ENCODE assay signal across 1 fruit fly cellular context in the genomic region with DNA sequence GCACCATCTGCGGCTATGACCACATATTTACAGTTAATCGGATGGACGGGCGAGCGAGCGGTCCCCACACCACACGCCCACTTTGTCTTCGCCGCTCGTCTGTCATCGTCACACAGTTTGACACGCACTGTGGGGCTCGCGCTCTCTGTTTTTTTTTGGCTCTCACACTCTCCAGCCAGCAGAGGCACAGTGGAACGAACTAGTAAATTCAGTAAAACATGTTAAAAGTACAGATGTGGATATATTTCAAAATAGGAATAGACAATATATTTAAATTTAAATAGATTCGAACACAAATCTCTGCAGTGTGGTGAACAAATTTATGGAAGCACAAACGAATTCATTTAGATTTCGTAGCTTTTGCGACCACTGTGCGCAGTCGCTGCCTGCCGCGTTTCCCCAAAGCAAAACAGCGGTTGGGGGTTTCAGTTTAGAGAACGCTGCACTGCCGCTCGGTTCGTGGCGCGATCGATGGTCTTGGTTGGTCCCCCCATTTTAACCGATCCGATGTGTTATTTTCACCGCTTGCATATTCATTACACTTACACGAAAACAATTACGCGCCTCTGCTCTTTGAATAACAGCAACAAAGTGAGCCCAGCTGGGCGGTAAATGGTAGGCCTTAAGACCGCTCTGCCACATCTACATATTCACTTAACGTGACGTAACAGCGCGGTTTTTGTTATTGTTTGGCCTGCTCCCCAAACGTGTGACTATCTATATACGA.
TF ChIP-seq lines count a peak whose summit lies in the region.

No protein-coding gene starts in this region.

TF ChIP-seq in whole organism, embryonic, 481 proteins besides CTCF, POLR2A, EP300 and RAD21 (continued from another document and continues in another):
- peak; percentile 99 for TF ChIP-seq CG14014 (GFP tag; IDR thresholded peaks at IDR 0.05; lab: Robert Waterston, UW)
- TF ChIP-seq CG13296 (GFP tag; optimal IDR thresholded peaks at IDR 0.05; lab: Kevin White, UChicago): peak; percentile 99
- peak; percentile 73 for TF ChIP-seq Dll (GFP tag; IDR thresholded peaks at IDR 0.05; lab: Robert Waterston, UW; ENCODE audit: partially characterized antibody)
- TF ChIP-seq zfh1 (GFP tag; IDR thresholded peaks at IDR 0.05; lab: Robert Waterston, UW): peak; percentile 99
- TF ChIP-seq Kr (GFP tag; optimal IDR thresholded peaks at IDR 0.05; lab: Kevin White, UChicago): no peak
- peak; percentile 94 for TF ChIP-seq Poxn (GFP tag; IDR thresholded peaks at IDR 0.05; lab: Robert Waterston, UW)
- peak; percentile 98 for TF ChIP-seq vfl (GFP tag; optimal IDR thresholded peaks at IDR 0.05; lab: Kevin White, UChicago)
- TF ChIP-seq CG13424 (tag; optimal IDR thresholded peaks at IDR 0.05; lab: Kevin White, UChicago): peak; percentile 98
- peak; percentile 92 for TF ChIP-seq CG8089 (GFP tag; optimal IDR thresholded peaks at IDR 0.05; lab: Kevin White, UChicago)
- TF ChIP-seq CoRest (tag; optimal IDR thresholded peaks at IDR 0.05; lab: Kevin White, UChicago): peak; percentile 98
- peak; percentile 99 for TF ChIP-seq CG32767 (GFP tag; IDR thresholded peaks at IDR 0.05; lab: Robert Waterston, UW)
- peak; percentile 68 for TF ChIP-seq CG9797 (GFP tag; optimal IDR thresholded peaks at IDR 0.05; lab: Kevin White, UChicago)
- peak; percentile 98 for TF ChIP-seq CG6683 (GFP tag; optimal IDR thresholded peaks at IDR 0.05; lab: Kevin White, UChicago)
- peak; percentile 98 for TF ChIP-seq CG13894 (tag; optimal IDR thresholded peaks at IDR 0.05; lab: Kevin White, UChicago)
- TF ChIP-seq CG3281 (GFP tag; optimal IDR thresholded peaks at IDR 0.05; lab: Kevin White, UChicago): peak; percentile 99
- peak; percentile 99 for TF ChIP-seq HmgZ (tag; optimal IDR thresholded peaks at IDR 0.05; lab: Kevin White, UChicago)
- peak; percentile 66; the same call in 2 of the 3 replicates for TF ChIP-seq Doc3 (GFP tag; IDR thresholded peaks at IDR 0.05; lab: Robert Waterston, UW; ENCODE audit: partially characterized antibody)
- TF ChIP-seq CG43689 (GFP tag; IDR thresholded peaks at IDR 0.05; lab: Robert Waterston, UW): peak; percentile 95
- TF ChIP-seq nerfin-2 (GFP tag; IDR thresholded peaks at IDR 0.05; lab: Robert Waterston, UW; ENCODE audit: partially characterized antibody): peak; percentile 80
- TF ChIP-seq br (optimal IDR thresholded peaks at IDR 0.05; lab: Kevin White, UChicago): no peak
- TF ChIP-seq kni (GFP tag; optimal IDR thresholded peaks at IDR 0.05; lab: Kevin White, UChicago): peak; percentile 84
- peak; percentile 96 for TF ChIP-seq CG13123 (GFP tag; optimal IDR thresholded peaks at IDR 0.05; lab: Kevin White, UChicago)
- TF ChIP-seq tup (GFP tag; optimal IDR thresholded peaks at IDR 0.05; lab: Kevin White, UChicago): peak; percentile 97
- TF ChIP-seq CG12071 (GFP tag; optimal IDR thresholded peaks at IDR 0.05; lab: Kevin White, UChicago): peak; percentile 99
- TF ChIP-seq CG30431 (GFP tag; optimal IDR thresholded peaks at IDR 0.05; lab: Kevin White, UChicago): peak; percentile 97
- TF ChIP-seq Xrp1 (GFP tag; IDR thresholded peaks at IDR 0.05; lab: Robert Waterston, UW): peak; percentile 99
- TF ChIP-seq CG10274 (GFP tag; optimal IDR thresholded peaks at IDR 0.05; lab: Kevin White, UChicago): peak; percentile 93
- TF ChIP-seq CG12236 (GFP tag; optimal IDR thresholded peaks at IDR 0.05; lab: Kevin White, UChicago): peak; percentile 88
- TF ChIP-seq CG17385 (GFP tag; optimal IDR thresholded peaks at IDR 0.05; lab: Kevin White, UChicago): peak; percentile 97
- TF ChIP-seq Gug (GFP tag; IDR thresholded peaks at IDR 0.05; lab: Robert Waterston, UW): peak; percentile 97
- peak; percentile 95 for TF ChIP-seq nom (GFP tag; optimal IDR thresholded peaks at IDR 0.05; lab: Kevin White, UChicago)
- peak; percentile 97 for TF ChIP-seq ac (GFP tag; optimal IDR thresholded peaks at IDR 0.05; lab: Kevin White, UChicago)
- peak; percentile 88 for TF ChIP-seq Nf-YB (GFP tag; optimal IDR thresholded peaks at IDR 0.05; lab: Kevin White, UChicago)
- peak; percentile 99 for TF ChIP-seq CG11695 (GFP tag; IDR thresholded peaks at IDR 0.05; lab: Robert Waterston, UW)
- TF ChIP-seq Ets97D (GFP tag; optimal IDR thresholded peaks at IDR 0.05; lab: Kevin White, UChicago): peak; percentile 91
- TF ChIP-seq Dfd (GFP tag; optimal IDR thresholded peaks at IDR 0.05; lab: Kevin White, UChicago): no peak
- TF ChIP-seq CG31224 (GFP tag; IDR thresholded peaks at IDR 0.05; lab: Robert Waterston, UW): peak; percentile 95
- peak; percentile 98 for TF ChIP-seq B-H2 (GFP tag; optimal IDR thresholded peaks at IDR 0.05; lab: Kevin White, UChicago)
- TF ChIP-seq CG1603 (tag; optimal IDR thresholded peaks at IDR 0.05; lab: Kevin White, UChicago): peak; percentile 98
- peak; percentile 97 for TF ChIP-seq HLH54F (GFP tag; optimal IDR thresholded peaks at IDR 0.05; lab: Kevin White, UChicago)
- peak; percentile 98 for TF ChIP-seq CG12299 (tag; optimal IDR thresholded peaks at IDR 0.05; lab: Kevin White, UChicago)
- peak; percentile 98 for TF ChIP-seq Hr3 (GFP tag; optimal IDR thresholded peaks at IDR 0.05; lab: Kevin White, UChicago)
- TF ChIP-seq H15 (GFP tag; IDR thresholded peaks at IDR 0.05; lab: Robert Waterston, UW): peak; percentile 98
- TF ChIP-seq trh (GFP tag; optimal IDR thresholded peaks at IDR 0.05; lab: Kevin White, UChicago): peak; percentile 95
- TF ChIP-seq CG10565 (GFP tag; optimal IDR thresholded peaks at IDR 0.05; lab: Kevin White, UChicago): peak; percentile 91
- TF ChIP-seq CG8924 (tag; optimal IDR thresholded peaks at IDR 0.05; lab: Kevin White, UChicago): peak; percentile 98
- no peak for TF ChIP-seq Hr39 (optimal IDR thresholded peaks at IDR 0.05; lab: Kevin White, UChicago)
- TF ChIP-seq CG1832 (GFP tag; optimal IDR thresholded peaks at IDR 0.05; lab: Kevin White, UChicago): no peak
- peak; percentile 99 for TF ChIP-seq CG17359 (tag; optimal IDR thresholded peaks at IDR 0.05; lab: Kevin White, UChicago)
- peak; percentile 97 for TF ChIP-seq gro (GFP tag; optimal IDR thresholded peaks at IDR 0.05; lab: Kevin White, UChicago)
- peak; percentile 12 for TF ChIP-seq gfzf (GFP tag; optimal IDR thresholded peaks at IDR 0.05; lab: Kevin White, UChicago)
- TF ChIP-seq CG10462 (GFP tag; optimal IDR thresholded peaks at IDR 0.05; lab: Kevin White, UChicago): peak; percentile 97
- TF ChIP-seq CG1024 (GFP tag; IDR thresholded peaks at IDR 0.05; lab: Robert Waterston, UW): peak; percentile 95
- peak; percentile 99 for TF ChIP-seq HHEX (GFP tag; optimal IDR thresholded peaks at IDR 0.05; lab: Kevin White, UChicago)
- TF ChIP-seq Rfx (GFP tag; IDR thresholded peaks at IDR 0.05; lab: Robert Waterston, UW): peak; percentile 99
- peak; percentile 99 for TF ChIP-seq ranshi (GFP tag; IDR thresholded peaks at IDR 0.05; lab: Robert Waterston, UW)
- TF ChIP-seq CG4820 (GFP tag; optimal IDR thresholded peaks at IDR 0.05; lab: Kevin White, UChicago): peak; percentile 97
- TF ChIP-seq z (GFP tag; IDR thresholded peaks at IDR 0.05; lab: Robert Waterston, UW): peak; percentile 78
- peak; percentile 97 for TF ChIP-seq CG7786 (GFP tag; optimal IDR thresholded peaks at IDR 0.05; lab: Kevin White, UChicago)
- peak; percentile 96 for TF ChIP-seq CG12744 (GFP tag; optimal IDR thresholded peaks at IDR 0.05; lab: Kevin White, UChicago)
- peak; percentile 97 for TF ChIP-seq CG7372 (GFP tag; IDR thresholded peaks at IDR 0.05; lab: Robert Waterston, UW)
- TF ChIP-seq nau (GFP tag; optimal IDR thresholded peaks at IDR 0.05; lab: Kevin White, UChicago): peak; percentile 98
- peak; percentile 90 for TF ChIP-seq sna (GFP tag; IDR thresholded peaks at IDR 0.05; lab: Robert Waterston, UW; ENCODE audit: partially characterized antibody)
- TF ChIP-seq Bteb2 (GFP tag; optimal IDR thresholded peaks at IDR 0.05; lab: Kevin White, UChicago): peak; percentile 96
- peak; percentile 94 for TF ChIP-seq Mes4 (GFP tag; optimal IDR thresholded peaks at IDR 0.05; lab: Kevin White, UChicago)
- TF ChIP-seq B-H1 (GFP tag; IDR thresholded peaks at IDR 0.05; lab: Robert Waterston, UW): peak; percentile 98
- TF ChIP-seq mirr (GFP tag; optimal IDR thresholded peaks at IDR 0.05; lab: Kevin White, UChicago): peak; percentile 97
- peak; percentile 99 for TF ChIP-seq CG6813 (GFP tag; optimal IDR thresholded peaks at IDR 0.05; lab: Kevin White, UChicago)
- TF ChIP-seq CG7928 (GFP tag; optimal IDR thresholded peaks at IDR 0.05; lab: Kevin White, UChicago): peak; percentile 82
- peak; percentile 52 for TF ChIP-seq hkb (optimal IDR thresholded peaks at IDR 0.05; lab: Kevin White, UChicago)
- TF ChIP-seq hkb (GFP tag; IDR thresholded peaks at IDR 0.05; lab: Robert Waterston, UW): peak; percentile 99
- peak; percentile 99 for TF ChIP-seq Atf6 (GFP tag; IDR thresholded peaks at IDR 0.05; lab: Robert Waterston, UW)
- TF ChIP-seq unc-4 (GFP tag; IDR thresholded peaks at IDR 0.05; lab: Robert Waterston, UW; ENCODE audit: partially characterized antibody): peak; percentile 41; the same call in 1 of the 2 replicates
- TF ChIP-seq Atf-2 (GFP tag; optimal IDR thresholded peaks at IDR 0.05; lab: Kevin White, UChicago): peak; percentile 95
- TF ChIP-seq lmd (GFP tag; IDR thresholded peaks at IDR 0.05; lab: Robert Waterston, UW): peak; percentile 98
- TF ChIP-seq D19A (tag; optimal IDR thresholded peaks at IDR 0.05; lab: Kevin White, UChicago): peak; percentile 95
- peak; percentile 96 for TF ChIP-seq klu (GFP tag; IDR thresholded peaks at IDR 0.05; lab: Robert Waterston, UW)
- peak; percentile 97 for TF ChIP-seq CG15601 (tag; optimal IDR thresholded peaks at IDR 0.05; lab: Kevin White, UChicago)
- TF ChIP-seq luna (GFP tag; optimal IDR thresholded peaks at IDR 0.05; lab: Kevin White, UChicago): peak; percentile 65
- peak; percentile 91 for TF ChIP-seq pb (GFP tag; optimal IDR thresholded peaks at IDR 0.05; lab: Kevin White, UChicago)
- TF ChIP-seq CG10267 (tag; optimal IDR thresholded peaks at IDR 0.05; lab: Kevin White, UChicago): peak; percentile 95
- TF ChIP-seq MESR4 (GFP tag; optimal IDR thresholded peaks at IDR 0.05; lab: Kevin White, UChicago): peak; percentile 87
- TF ChIP-seq usp (GFP tag; optimal IDR thresholded peaks at IDR 0.05; lab: Kevin White, UChicago): no peak
- peak; percentile 98 for TF ChIP-seq rib (GFP tag; IDR thresholded peaks at IDR 0.05; lab: Robert Waterston, UW)
- TF ChIP-seq CG14050 (GFP tag; IDR thresholded peaks at IDR 0.05; lab: Robert Waterston, UW): peak; percentile 98
- TF ChIP-seq repo (GFP tag; optimal IDR thresholded peaks at IDR 0.05; lab: Kevin White, UChicago): peak; percentile 91
- TF ChIP-seq CG16815 (GFP tag; optimal IDR thresholded peaks at IDR 0.05; lab: Kevin White, UChicago): peak; percentile 97
- TF ChIP-seq CG2199 (GFP tag; IDR thresholded peaks at IDR 0.05; lab: Robert Waterston, UW): peak; percentile 98
- TF ChIP-seq sob (GFP tag; IDR thresholded peaks at IDR 0.05; lab: Robert Waterston, UW): peak; percentile 99
- TF ChIP-seq NK7.1 (GFP tag; optimal IDR thresholded peaks at IDR 0.05; lab: Kevin White, UChicago): peak; percentile 94
- TF ChIP-seq Optix (GFP tag; IDR thresholded peaks at IDR 0.05; lab: Robert Waterston, UW): peak; percentile 98
- TF ChIP-seq NfI (GFP tag; optimal IDR thresholded peaks at IDR 0.05; lab: Kevin White, UChicago): peak; percentile 99
- peak; percentile 97 for TF ChIP-seq fd64A (GFP tag; optimal IDR thresholded peaks at IDR 0.05; lab: Kevin White, UChicago)
- peak; percentile 95 for TF ChIP-seq CG31388 (GFP tag; optimal IDR thresholded peaks at IDR 0.05; lab: Kevin White, UChicago)
- peak; percentile 58; the same call in 1 of the 2 replicates for TF ChIP-seq amos (GFP tag; IDR thresholded peaks at IDR 0.05; lab: Robert Waterston, UW; ENCODE audit: partially characterized antibody)
- peak; percentile 98 for TF ChIP-seq E2f1 (GFP tag; IDR thresholded peaks at IDR 0.05; lab: Robert Waterston, UW)
- peak; percentile 97 for TF ChIP-seq fd3F (GFP tag; optimal IDR thresholded peaks at IDR 0.05; lab: Kevin White, UChicago)
- peak; percentile 98 for TF ChIP-seq CG7839 (tag; optimal IDR thresholded peaks at IDR 0.05; lab: Kevin White, UChicago)
- peak; percentile 92 for TF ChIP-seq CG8281 (tag; optimal IDR thresholded peaks at IDR 0.05; lab: Kevin White, UChicago)
- peak; percentile 78 for TF ChIP-seq bigmax (GFP tag; optimal IDR thresholded peaks at IDR 0.05; lab: Kevin White, UChicago)
- no peak for TF ChIP-seq Gsc (GFP tag; IDR thresholded peaks at IDR 0.05; lab: Robert Waterston, UW)
- TF ChIP-seq fu2 (GFP tag; optimal IDR thresholded peaks at IDR 0.05; lab: Kevin White, UChicago): peak; percentile 93
- peak; percentile 98 for TF ChIP-seq al (GFP tag; IDR thresholded peaks at IDR 0.05; lab: Robert Waterston, UW)
- TF ChIP-seq kay (GFP tag; optimal IDR thresholded peaks at IDR 0.05; lab: Kevin White, UChicago): peak; percentile 96
- TF ChIP-seq so (GFP tag; IDR thresholded peaks at IDR 0.05; lab: Robert Waterston, UW): peak; percentile 99
- TF ChIP-seq mld (GFP tag; IDR thresholded peaks at IDR 0.05; lab: Robert Waterston, UW; ENCODE audit: partially characterized antibody): peak; percentile 72; the same call in 1 of the 3 replicates
- peak; percentile 68 for TF ChIP-seq pfk (GFP tag; optimal IDR thresholded peaks at IDR 0.05; lab: Kevin White, UChicago)
- TF ChIP-seq zfh2 (GFP tag; optimal IDR thresholded peaks at IDR 0.05; lab: Kevin White, UChicago): peak; percentile 97
- peak; percentile 97 to 99 for TF ChIP-seq Hr51 (GFP tag; optimal IDR thresholded peaks at IDR 0.05; lab: Kevin White, UChicago)
- peak; percentile 98 for TF ChIP-seq chn (GFP tag; optimal IDR thresholded peaks at IDR 0.05; lab: Kevin White, UChicago)
- TF ChIP-seq CG3726 (GFP tag; IDR thresholded peaks at IDR 0.05; lab: Robert Waterston, UW): peak; percentile 97
- no peak for TF ChIP-seq CG2129 (GFP tag; IDR thresholded peaks at IDR 0.05; lab: Robert Waterston, UW; ENCODE audit: partially characterized antibody)
- peak; percentile 98 for TF ChIP-seq lbe (GFP tag; optimal IDR thresholded peaks at IDR 0.05; lab: Kevin White, UChicago)
- peak; percentile 99 for TF ChIP-seq CG30403 (GFP tag; optimal IDR thresholded peaks at IDR 0.05; lab: Kevin White, UChicago)
- TF ChIP-seq Ravus (GFP tag; IDR thresholded peaks at IDR 0.05; lab: Robert Waterston, UW): peak; percentile 96
- peak; percentile 99 for TF ChIP-seq Xbp1 (GFP tag; optimal IDR thresholded peaks at IDR 0.05; lab: Kevin White, UChicago)
- TF ChIP-seq CG10147 (GFP tag; optimal IDR thresholded peaks at IDR 0.05; lab: Kevin White, UChicago): peak; percentile 96
- peak; percentile 94 for TF ChIP-seq Hmx (GFP tag; optimal IDR thresholded peaks at IDR 0.05; lab: Kevin White, UChicago)
- TF ChIP-seq CG11560 (tag; IDR thresholded peaks at IDR 0.05; lab: Robert Waterston, UW): peak; percentile 92
- TF ChIP-seq CG6654 (GFP tag; optimal IDR thresholded peaks at IDR 0.05; lab: Kevin White, UChicago): peak; percentile 98
- peak; percentile 83 for TF ChIP-seq CG3995 (GFP tag; optimal IDR thresholded peaks at IDR 0.05; lab: Kevin White, UChicago)
